Worm (Caenorhabditis elegans) whole organism, mixed stage, embryonic: ENCODE measurements around the gene str-232.

Experiments used
- M03D4.4 ChIP-seq: sonication (generic microtip); optimal IDR thresholded peaks from 2 replicates; lab custom pipeline; 2017; ENCODE audit warnings: mild to moderate bottlenecking, missing genetic modification characterization, missing compliant biosample characterization
- bed-3 ChIP-seq: fragments of 200-800 bp; sonication (Bioruptor generic); optimal IDR thresholded peaks from 3 replicates; lab custom pipeline; 2018; ENCODE audit warnings: mild to moderate bottlenecking, missing genetic modification characterization, moderate library complexity, missing compliant biosample characterization
- blmp-1 ChIP-seq: fragments of 150-350 bp; optimal IDR thresholded peaks from 2 replicates; lab custom pipeline; 2014; ENCODE audit warnings: missing biosample characterization, missing genetic modification characterization
- ceh-39 ChIP-seq: fragments of 150-350 bp; optimal IDR thresholded peaks from 2 replicates; lab custom pipeline; 2014; ENCODE audit warnings: missing biosample characterization, missing genetic modification characterization
- ceh-43 ChIP-seq: fragments of 200-800 bp; sonication (Bioruptor generic); optimal IDR thresholded peaks from 2 replicates; lab custom pipeline; 2018; ENCODE audit warnings: mild to moderate bottlenecking, missing genetic modification characterization, moderate library complexity, missing compliant biosample characterization
- ceh-83 ChIP-seq: fragments of 200-800 bp; sonication (Bioruptor generic); optimal IDR thresholded peaks from 2 replicates; lab custom pipeline; 2018; ENCODE audit warnings: mild to moderate bottlenecking, missing genetic modification characterization, missing compliant biosample characterization
- ces-1 ChIP-seq: fragments of 150-350 bp; optimal IDR thresholded peaks from 2 replicates; lab custom pipeline; 2014; ENCODE audit warnings: missing biosample characterization, missing genetic modification reagents, missing genetic modification characterization
- cnd-1 ChIP-seq: fragments of 200-800 bp; sonication (Bioruptor generic); optimal IDR thresholded peaks from 2 replicates; lab custom pipeline; 2018; ENCODE audit warnings: mild to moderate bottlenecking, missing genetic modification characterization, missing compliant biosample characterization
- drap-1 ChIP-seq: fragments of 200-800 bp; sonication (Bioruptor generic); optimal IDR thresholded peaks from 3 replicates; lab custom pipeline; 2018; ENCODE audit warnings: mild to moderate bottlenecking, missing genetic modification characterization, missing compliant biosample characterization
- elt-1 ChIP-seq: sonication (generic microtip); optimal IDR thresholded peaks from 2 replicates; lab custom pipeline; 2017; ENCODE audit warnings: missing genetic modification characterization, mild to moderate bottlenecking, missing compliant biosample characterization, antibody characterized with exemption, moderate library complexity, borderline replicate concordance; ENCODE audit not compliant: insufficient read depth
- flh-1 ChIP-seq: fragments of 200-800 bp; sonication (Bioruptor generic); optimal IDR thresholded peaks from 2 replicates; lab custom pipeline; 2018; ENCODE audit warnings: mild to moderate bottlenecking, missing genetic modification characterization, moderate library complexity, missing compliant biosample characterization
- ham-2 ChIP-seq: fragments of 200-800 bp; sonication (Bioruptor generic); optimal IDR thresholded peaks from 2 replicates; lab custom pipeline; 2018; ENCODE audit warnings: mild to moderate bottlenecking, missing genetic modification characterization, missing compliant biosample characterization
- hlh-1 ChIP-seq: fragments of 150-350 bp; optimal IDR thresholded peaks from 2 replicates; lab custom pipeline; 2014; ENCODE audit warnings: missing biosample characterization, missing genetic modification reagents, missing genetic modification characterization
- lin-13 ChIP-seq: fragments of 150-350 bp; optimal IDR thresholded peaks from 2 replicates; lab custom pipeline; 2014; ENCODE audit warnings: missing biosample characterization, missing genetic modification characterization
- lin-32 ChIP-seq: fragments of 200-800 bp; sonication (Bioruptor generic); optimal IDR thresholded peaks from 2 replicates; lab custom pipeline; 2018; ENCODE audit warnings: mild to moderate bottlenecking, missing genetic modification characterization, missing compliant biosample characterization
- lsy-2 ChIP-seq: fragments of 150-350 bp; optimal IDR thresholded peaks from 2 replicates; lab custom pipeline; 2014; ENCODE audit warnings: missing biosample characterization, missing genetic modification characterization
- mep-1 ChIP-seq: fragments of 150-350 bp; optimal IDR thresholded peaks from 2 replicates; lab custom pipeline; 2017; ENCODE audit warnings: missing biosample characterization, missing genetic modification reagents, missing genetic modification characterization, inconsistent platforms
- mls-2 ChIP-seq: sonication (generic microtip); optimal IDR thresholded peaks from 2 replicates; lab custom pipeline; 2016; ENCODE audit warnings: mild to moderate bottlenecking, missing genetic modification characterization, moderate library complexity, missing compliant biosample characterization
- nhr-12 ChIP-seq: fragments of 150-350 bp; optimal IDR thresholded peaks from 2 replicates; lab custom pipeline; 2014; ENCODE audit warnings: missing biosample characterization, missing genetic modification characterization
- nhr-2 ChIP-seq: fragments of 150-350 bp; optimal IDR thresholded peaks from 2 replicates; lab custom pipeline; 2014; ENCODE audit warnings: missing biosample characterization, missing genetic modification characterization
- nhr-237 ChIP-seq: fragments of 150-350 bp; optimal IDR thresholded peaks from 2 replicates; lab custom pipeline; 2014; ENCODE audit warnings: missing biosample characterization, missing genetic modification characterization
- nhr-28 ChIP-seq: fragments of 150-350 bp; optimal IDR thresholded peaks from 2 replicates; lab custom pipeline; 2014; ENCODE audit warnings: missing biosample characterization, missing genetic modification characterization
- nhr-76 ChIP-seq: sonication (generic microtip); optimal IDR thresholded peaks from 2 replicates; lab custom pipeline; 2017; ENCODE audit warnings: missing biosample characterization, missing genetic modification characterization
- sem-2 ChIP-seq: fragments of 200-800 bp; sonication (Bioruptor generic); optimal IDR thresholded peaks from 2 replicates; lab custom pipeline; 2018; ENCODE audit warnings: mild to moderate bottlenecking, missing genetic modification characterization, missing compliant biosample characterization
- snpc-4 ChIP-seq: fragments of 150-350 bp; optimal IDR thresholded peaks from 2 replicates; lab custom pipeline; 2014; ENCODE audit warnings: missing biosample characterization, missing genetic modification characterization
- sptf-1 ChIP-seq: sonication (generic microtip); optimal IDR thresholded peaks from 2 replicates; lab custom pipeline; 2017; ENCODE audit warnings: mild to moderate bottlenecking, missing genetic modification characterization, moderate library complexity, missing compliant biosample characterization
- tbx-8 ChIP-seq: fragments of 200-800 bp; sonication (Bioruptor generic); optimal IDR thresholded peaks from 2 replicates; lab custom pipeline; 2018; ENCODE audit warnings: mild to moderate bottlenecking, missing genetic modification characterization, moderate library complexity, missing compliant biosample characterization
- unc-120 ChIP-seq: sonication (generic microtip); optimal IDR thresholded peaks from 2 replicates; lab custom pipeline; 2017; ENCODE audit warnings: missing genetic modification characterization, missing compliant biosample characterization; ENCODE audit not compliant: poor library complexity, severe bottlenecking
- unc-62 ChIP-seq: fragments of 150-350 bp; optimal IDR thresholded peaks from 2 replicates; lab custom pipeline; 2014; ENCODE audit warnings: missing biosample characterization, missing genetic modification reagents, missing genetic modification characterization
- zip-8 ChIP-seq: fragments of 150-350 bp; optimal IDR thresholded peaks from 2 replicates; lab custom pipeline; 2014; ENCODE audit warnings: missing biosample characterization, missing genetic modification characterization
- ztf-11 ChIP-seq: fragments of 150-350 bp; optimal IDR thresholded peaks from 2 replicates; lab custom pipeline; 2014; ENCODE audit warnings: missing biosample characterization, missing genetic modification characterization

The str-232 gene

ce11 chrV:16015652-16016051 lies at the start of gene str-232:
Gene str-232, minus strand, starts transcription at chrV:16015752.
- no peak for TF ChIP-seq drap-1
- no peak for TF ChIP-seq ceh-39 (tag; lab: Kevin White, UChicago)
- TF ChIP-seq sptf-1: no peak
- no peak for TF ChIP-seq nhr-76 (tag; lab: Kevin White, UChicago)

ce11 chrV:16062788-16063187 lies 47.2 kb upstream of the str-232 start, which contains the start of gene F14H3.14:
Gene F14H3.14, minus strand, starts transcription at chrV:16062888.
- TF ChIP-seq unc-120 (tag; lab: Kevin White, UChicago): no peak
- TF ChIP-seq ces-1 (GFP tag; lab: Kevin White, UChicago): no peak
- no peak for TF ChIP-seq flh-1
- TF ChIP-seq snpc-4 (tag; lab: Kevin White, UChicago): no peak
- TF ChIP-seq hlh-1 (tag; lab: Kevin White, UChicago): no peak
- TF ChIP-seq zip-8: no peak
- TF ChIP-seq unc-62: no peak
- TF ChIP-seq M03D4.4 (tag; lab: Kevin White, UChicago): no peak
- no peak for TF ChIP-seq nhr-76 (tag; lab: Kevin White, UChicago)
- TF ChIP-seq sem-2: no peak
- no peak for TF ChIP-seq drap-1
- TF ChIP-seq nhr-2 (tag; lab: Kevin White, UChicago): no peak
- no peak for TF ChIP-seq ztf-11 (tag; lab: Kevin White, UChicago)
- TF ChIP-seq bed-3 (GFP tag; lab: Kevin White, UChicago): no peak

- no peak for TF ChIP-seq nhr-76 (tag; lab: Kevin White, UChicago)
- no peak for TF ChIP-seq lin-13
- TF ChIP-seq lin-32 (GFP tag; lab: Kevin White, UChicago): no peak
- no peak for TF ChIP-seq ztf-11 (tag; lab: Kevin White, UChicago)
- TF ChIP-seq ceh-83 (GFP tag; lab: Kevin White, UChicago): no peak
- TF ChIP-seq ham-2: no peak
- TF ChIP-seq cnd-1 (tag; lab: Kevin White, UChicago): no peak
- TF ChIP-seq nhr-28 (tag; lab: Kevin White, UChicago): no peak
- TF ChIP-seq hlh-1 (tag; lab: Kevin White, UChicago): no peak
- TF ChIP-seq drap-1: no peak
- TF ChIP-seq tbx-8 (GFP tag; lab: Kevin White, UChicago): no peak
- no peak for TF ChIP-seq nhr-237 (tag; lab: Kevin White, UChicago)
- no peak for TF ChIP-seq bed-3 (GFP tag; lab: Kevin White, UChicago)
- no peak for TF ChIP-seq unc-120 (tag; lab: Kevin White, UChicago)
- TF ChIP-seq lsy-2 (tag; lab: Kevin White, UChicago): no peak
- TF ChIP-seq sptf-1: no peak
These were observed 46.4 kb upstream of the str-232 start, which contains the start of gene fbxa-100 for ce11 chrV:16061993-16062392. Gene fbxa-100, minus strand, starts transcription at chrV:16062093.

DNA sequence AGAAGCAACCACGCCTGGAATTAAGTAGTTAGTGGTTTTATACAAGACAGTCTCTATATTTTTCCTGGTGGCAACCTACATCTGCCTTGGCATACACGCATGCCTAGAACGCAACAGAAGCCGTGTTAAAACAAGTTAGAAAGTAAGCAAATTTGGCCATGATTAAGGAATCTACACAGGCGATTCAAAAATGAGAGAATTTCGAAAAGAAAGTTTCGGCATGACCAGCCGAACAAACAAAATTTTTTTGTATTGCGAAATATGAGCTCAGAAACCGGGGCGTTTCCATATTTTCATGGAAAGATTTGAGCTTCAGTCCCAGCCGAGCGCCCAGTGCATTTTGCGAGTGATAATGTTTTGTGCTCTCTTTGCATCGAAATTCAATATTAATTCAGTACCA lies 44.6 kb upstream of the str-232 start, which contains the start of gene F14H3.15:
F14H3.15 (minus strand) TSS at position 101 of the 400 bp plus-strand sequence.
- TF ChIP-seq blmp-1 (tag; lab: Kevin White, UChicago) (no peak), ceh-39 (tag; lab: Kevin White, UChicago) (no peak)

- TF ChIP-seq snpc-4 (tag; lab: Kevin White, UChicago) (no peak), elt-1 (no peak), drap-1 (no peak), hlh-1 (tag; lab: Kevin White, UChicago) (no peak), mep-1 (no peak), sptf-1 (no peak), nhr-237 (tag; lab: Kevin White, UChicago) (no peak), zip-8 (no peak), ham-2 (no peak), nhr-12 (tag; lab: Kevin White, UChicago) (no peak), ceh-43 (GFP tag; lab: Kevin White, UChicago) (no peak), blmp-1 (tag; lab: Kevin White, UChicago) (no peak), mls-2 (tag; lab: Kevin White, UChicago) (no peak), unc-120 (tag; lab: Kevin White, UChicago) (no peak), sem-2 (no peak), flh-1 (no peak), ceh-39 (tag; lab: Kevin White, UChicago) (no peak), cnd-1 (tag; lab: Kevin White, UChicago) (no peak), tbx-8 (GFP tag; lab: Kevin White, UChicago) (no peak)
These were observed 43.3 kb upstream of the str-232 start, which contains the start of gene F14H3.6 for ce11 chrV:16058872-16059271. Gene F14H3.6, minus strand, starts transcription at chrV:16058893.
